Worm (Caenorhabditis elegans): ENCODE data around the gene gex-4.
"Not testable (repeated sequence)": the region's sequence is repeated elsewhere in the genome, so short reads cannot be mapped to it uniquely, and the experiment has no call there.

- TF ChIP-seq ama-1 (optimal IDR thresholded peaks at IDR 0.05); scrt-1 (GFP tag; IDR thresholded peaks at IDR 0.05); hnd-1 (tag; optimal IDR thresholded peaks at IDR 0.05); ets-7 (tag; optimal IDR thresholded peaks at IDR 0.05); sea-1 (GFP tag; conservative IDR thresholded peaks at IDR 0.05); tbx-11 (GFP tag; IDR thresholded peaks at IDR 0.05); pes-1 (GFP tag; IDR thresholded peaks at IDR 0.05); flt-1 (GFP tag; IDR thresholded peaks at IDR 0.05): not testable (repeated sequence)
These were observed 41.3 kb downstream of the gex-4 start, which contains the start of gene gly-11 for ce11 chrIII:12177145-12177544.
